Worm (Caenorhabditis elegans) whole organism, early embryonic: ENCODE data around the gene C06C3.4.

Experiments
- ama-1 ChIP-seq: fragments of 150-350 bp; optimal IDR thresholded peaks from 2 replicates; lab custom pipeline; 2014
- ceh-13 ChIP-seq: fragments of 200-800 bp; sonication (Bioruptor generic); optimal IDR thresholded peaks from 2 replicates; lab custom pipeline; 2018; ENCODE audit warnings: mild to moderate bottlenecking, missing genetic modification characterization, missing compliant biosample characterization
- flt-1 ChIP-seq: fragments of 200-800 bp; sonication (Bioruptor generic); IDR thresholded peaks from 2 replicates; pipeline ENCODE4 v1.3.6; 2022; ENCODE audit warnings: missing genetic modification characterization, missing compliant biosample characterization
- hmbx-1 ChIP-seq: sonication (generic microtip); optimal IDR thresholded peaks from 2 replicates; lab custom pipeline; 2016; ENCODE audit warnings: mild to moderate bottlenecking, missing genetic modification characterization, missing compliant biosample characterization
- hmg-4 ChIP-seq: fragments of 200-800 bp; sonication (Bioruptor generic); optimal IDR thresholded peaks from 2 replicates; lab custom pipeline; 2018; ENCODE audit warnings: mild to moderate bottlenecking, missing genetic modification characterization, missing compliant biosample characterization
- hnd-1 ChIP-seq: sonication (generic microtip); optimal IDR thresholded peaks from 2 replicates; lab custom pipeline; 2016; ENCODE audit warnings: missing genetic modification characterization, missing compliant biosample characterization
- tbx-11 ChIP-seq: fragments of 200-800 bp; sonication (Bioruptor generic); IDR thresholded peaks from 2 replicates; pipeline ENCODE4 v1.3.6; 2022; ENCODE audit warnings: missing genetic modification characterization, missing compliant biosample characterization
- tbx-37 ChIP-seq: fragments of 200-800 bp; sonication (Bioruptor generic); conservative IDR thresholded peaks from 2 replicates; pipeline ENCODE4 v1.3.6; 2022; ENCODE audit warnings: missing genetic modification reagents, missing genetic modification characterization, missing compliant biosample characterization

- TF ChIP-seq ama-1 (no peak), hmbx-1 (tag; lab: Kevin White, UChicago) (no peak), tbx-11 (GFP tag; lab: Robert Waterston, UW) (no peak), tbx-37 (GFP tag; lab: Robert Waterston, UW) (no peak), ceh-13 (GFP tag; lab: Kevin White, UChicago) (no peak), hnd-1 (tag; lab: Kevin White, UChicago) (no peak), flt-1 (GFP tag; lab: Robert Waterston, UW) (no peak), hmg-4 (GFP tag; lab: Kevin White, UChicago) (no peak)
These were observed 36.4 kb upstream of the C06C3.4 start for ce11 chrII:9336651-9337050.
